Fruit fly (Drosophila melanogaster) whole organism, prepupa: ENCODE data around the gene Cisd2.

Experiments used
- Blimp-1 ChIP-seq: fragments of 200-800 bp; sonication (Bioruptor generic); optimal IDR thresholded peaks from 3 replicates; lab custom pipeline; 2017; ENCODE audit warnings: missing biosample characterization, missing genetic modification characterization, mild to moderate bottlenecking, moderate library complexity, missing genetic modification reagents
- CG10669 ChIP-seq: fragments of 200-800 bp; sonication (Bioruptor generic); optimal IDR thresholded peaks from 3 replicates; lab custom pipeline; 2018; ENCODE audit warnings: missing biosample characterization, mild to moderate bottlenecking, missing genetic modification characterization, moderate library complexity
- CG11762 ChIP-seq: fragments of 200-800 bp; sonication (Bioruptor generic); optimal IDR thresholded peaks from 3 replicates; lab custom pipeline; 2016; ENCODE audit warnings: missing biosample characterization, missing genetic modification characterization; ENCODE audit not compliant: insufficient read depth
- CG15336 ChIP-seq: fragments of 200-800 bp; sonication (Bioruptor generic); IDR thresholded peaks from 2 replicates; pipeline ENCODE4 v1.3.6; 2022; ENCODE audit warnings: missing biosample characterization, missing genetic modification characterization
- CG1621 ChIP-seq: fragments of 200-800 bp; sonication (Bioruptor generic); optimal IDR thresholded peaks from 3 replicates; lab custom pipeline; 2018; ENCODE audit warnings: missing biosample characterization, mild to moderate bottlenecking, missing genetic modification characterization
- CG16779 ChIP-seq: fragments of 200-800 bp; sonication (Bioruptor generic); optimal IDR thresholded peaks from 3 replicates; lab custom pipeline; 2017; ENCODE audit warnings: missing biosample characterization, mild to moderate bottlenecking, missing genetic modification characterization
- CG32006 ChIP-seq: fragments of 200-800 bp; sonication (Bioruptor generic); optimal IDR thresholded peaks from 3 replicates; lab custom pipeline; 2017; ENCODE audit warnings: missing biosample characterization, mild to moderate bottlenecking, missing genetic modification characterization
- CG6163 ChIP-seq: fragments of 200-800 bp; sonication (Bioruptor generic); IDR thresholded peaks from 3 replicates; pipeline ENCODE4 v1.3.6; 2022; ENCODE audit warnings: missing biosample characterization, missing genetic modification characterization
- CG6276 ChIP-seq: fragments of 200-800 bp; sonication (Bioruptor generic); optimal IDR thresholded peaks from 2 replicates; lab custom pipeline; 2017; ENCODE audit warnings: missing biosample characterization, mild to moderate bottlenecking, missing genetic modification characterization
- CG6808 ChIP-seq: fragments of 200-800 bp; sonication (Bioruptor generic); optimal IDR thresholded peaks from 3 replicates; lab custom pipeline; 2017; ENCODE audit warnings: missing biosample characterization, missing genetic modification characterization, mild to moderate bottlenecking, moderate library complexity, missing genetic modification reagents
- CG8119 ChIP-seq: fragments of 200-800 bp; sonication (Bioruptor generic); IDR thresholded peaks from 3 replicates; pipeline ENCODE4 v1.3.6; 2022; ENCODE audit warnings: missing biosample characterization, missing genetic modification characterization
- CG8319 ChIP-seq: fragments of 200-800 bp; sonication (Bioruptor generic); optimal IDR thresholded peaks from 3 replicates; lab custom pipeline; 2016; ENCODE audit warnings: missing biosample characterization, missing genetic modification characterization
- Eip78C ChIP-seq: fragments of 200-800 bp; sonication (Bioruptor generic); peaks from one replicate; lab custom pipeline; 2016; ENCODE audit warnings: missing biosample characterization, missing genetic modification characterization
- Hr39 ChIP-seq: fragments of 200-800 bp; sonication (Bioruptor generic); optimal IDR thresholded peaks from 2 replicates; lab custom pipeline; 2016; ENCODE audit warnings: missing biosample characterization, missing genetic modification characterization
- Hr4 ChIP-seq: fragments of 200-800 bp; sonication (Bioruptor generic); optimal IDR thresholded peaks from 3 replicates; lab custom pipeline; 2016; ENCODE audit warnings: missing biosample characterization, missing genetic modification characterization
- Met ChIP-seq: fragments of 200-800 bp; sonication (Bioruptor generic); optimal IDR thresholded peaks from 3 replicates; lab custom pipeline; 2016; ENCODE audit warnings: missing biosample characterization, missing genetic modification characterization
- acj6 ChIP-seq: fragments of 200-800 bp; sonication (Bioruptor generic); optimal IDR thresholded peaks from 3 replicates; lab custom pipeline; 2016; ENCODE audit warnings: missing biosample characterization, missing genetic modification characterization
- eg ChIP-seq: fragments of 200-800 bp; sonication (Bioruptor generic); IDR thresholded peaks from 3 replicates; pipeline ENCODE4 v1.3.6; 2022; ENCODE audit warnings: missing biosample characterization, missing genetic modification characterization
- fkh ChIP-seq: fragments of 200-800 bp; sonication (Bioruptor generic); optimal IDR thresholded peaks from 3 replicates; lab custom pipeline; 2017; ENCODE audit warnings: missing biosample characterization, mild to moderate bottlenecking, missing genetic modification characterization, moderate library complexity
- ss ChIP-seq, 2 experiments: fragments of 200-800 bp; sonication (Bioruptor generic); optimal IDR thresholded peaks; 2 replicates in 1 of 2; 3 replicates in 1 of 2; lab custom pipeline; 2017 to 2018; ENCODE audit warnings: mild to moderate bottlenecking in 2 of 2, missing biosample characterization in 2 of 2, missing genetic modification characterization in 2 of 2, moderate library complexity in 1 of 2
- svp ChIP-seq: fragments of 200-800 bp; sonication (Bioruptor generic); peaks from one replicate; lab custom pipeline; 2016; ENCODE audit warnings: missing biosample characterization, missing genetic modification characterization
- topi ChIP-seq: fragments of 200-800 bp; sonication (Bioruptor generic); optimal IDR thresholded peaks from 3 replicates; lab custom pipeline; 2016; ENCODE audit warnings: missing biosample characterization, missing genetic modification characterization
- vri ChIP-seq: fragments of 200-800 bp; sonication (Bioruptor generic); optimal IDR thresholded peaks from 3 replicates; lab custom pipeline; 2016; ENCODE audit warnings: missing biosample characterization, mild to moderate bottlenecking, missing genetic modification characterization

Cisd2 gene

DNA sequence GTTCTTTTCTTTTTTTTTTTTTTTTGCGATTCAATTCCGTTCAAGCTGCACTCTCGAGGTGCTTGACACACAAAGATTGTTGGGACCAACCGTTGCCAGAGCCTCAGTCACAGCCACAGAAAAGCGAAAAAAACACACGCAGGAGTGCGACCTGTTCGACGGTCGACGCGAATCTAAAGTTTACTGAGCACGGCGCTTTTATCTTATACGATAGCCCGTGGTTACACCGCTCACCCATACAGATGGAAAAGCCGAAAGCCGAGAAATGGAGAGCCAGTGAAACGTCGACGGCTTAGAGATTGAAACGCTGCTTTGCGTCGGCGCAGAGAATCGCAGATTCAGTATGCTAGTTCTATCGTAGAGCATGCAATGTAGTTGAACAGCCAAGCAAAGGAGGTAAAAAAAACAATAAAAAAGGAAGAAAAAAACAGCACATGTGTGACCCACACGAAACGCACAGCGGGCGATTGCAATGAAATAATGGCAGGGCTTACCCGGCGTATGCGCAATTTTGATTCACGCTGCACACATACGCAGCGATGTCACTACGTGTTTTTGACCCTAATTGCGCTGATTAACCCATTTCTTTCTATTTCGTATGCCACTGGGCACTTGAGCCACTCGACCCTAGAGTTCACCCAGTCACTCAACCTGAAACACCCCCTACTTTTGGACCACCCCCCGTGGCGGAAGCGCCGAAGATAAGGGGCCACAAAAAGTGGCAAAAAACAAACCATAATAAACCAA lies 27.2 kb upstream of the Cisd2 start, which contains the start of gene SP1029:
Gene SP1029 (minus strand): TSS at position 180 of the 747 bp plus-strand sequence.
- no peak for TF ChIP-seq CG8319 (GFP tag; lab: Kevin White, UChicago)
- TF ChIP-seq ss (GFP tag; optimal IDR thresholded peaks at IDR 0.05; lab: Kevin White, UChicago), result peak; percentile 17 to 48
- peak; percentile 27 for TF ChIP-seq Eip78C (GFP tag; lab: Kevin White, UChicago)
- TF ChIP-seq Hr4 (GFP tag; lab: Kevin White, UChicago), result no peak
- TF ChIP-seq CG16779 (tag; lab: Kevin White, UChicago), result no peak
- TF ChIP-seq CG15336 (GFP tag; lab: Robert Waterston, UW), result peak; percentile 44; the same call in 1 of the 2 replicates
- peak; percentile 35; the same call in 2 of the 3 replicates for TF ChIP-seq CG6163 (GFP tag; lab: Robert Waterston, UW)
- peak; percentile 26 for TF ChIP-seq CG6276 (GFP tag; lab: Kevin White, UChicago)
- peak; percentile 15; the same call in 1 of the 3 replicates for TF ChIP-seq CG8119 (GFP tag; lab: Robert Waterston, UW)
- TF ChIP-seq eg, result peak; percentile 60; the same call in 2 of the 3 replicates
- peak; percentile 37 for TF ChIP-seq CG6808

- TF ChIP-seq CG10669, result no peak
- peak; percentile 9 for TF ChIP-seq svp (GFP tag; lab: Kevin White, UChicago)
Measured at dm6 chr3R:29244727-29245126, 21.5 kb upstream of the Cisd2 start, which contains the start of gene CG31445. Gene CG31445, minus strand, starts transcription at chr3R:29244827.

dm6 chr3R:29238623-29239022 lies 15.4 kb upstream of the Cisd2 start, which contains the start of gene CG11951:
Gene CG11951, minus strand, starts transcription at chr3R:29238723.
- TF ChIP-seq svp (GFP tag; lab: Kevin White, UChicago), result peak; percentile 67
- no peak for TF ChIP-seq CG6163 (GFP tag; lab: Robert Waterston, UW)
- TF ChIP-seq, all 60 proteins: peak for 1

dm6 chr3R:29230552-29231102 lies 7.4 kb upstream of the Cisd2 start:
- no peak for TF ChIP-seq CG11762
- TF ChIP-seq vri (GFP tag; lab: Kevin White, UChicago), result peak; percentile 77

DNA sequence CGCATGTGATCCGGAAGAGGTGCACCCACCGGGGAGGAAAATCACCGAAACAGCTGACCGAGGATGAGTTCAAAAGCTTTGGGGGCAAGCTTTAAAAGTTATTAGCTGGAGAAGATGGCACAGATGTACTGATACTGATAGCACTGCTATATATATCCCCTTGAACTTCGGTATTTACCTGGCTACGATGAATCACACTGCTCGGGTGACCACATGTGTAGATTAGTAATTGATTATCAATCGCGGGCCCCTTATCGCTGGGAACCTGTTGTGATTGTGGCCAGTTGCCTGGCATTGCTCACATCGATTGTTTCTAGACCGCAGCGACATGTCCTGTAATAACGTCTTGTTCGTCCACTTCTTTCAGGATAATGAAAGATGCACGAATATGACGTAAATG lies 6.7 kb upstream of the Cisd2 start:
- no peak for TF ChIP-seq topi (GFP tag; lab: Kevin White, UChicago)
- TF ChIP-seq vri (GFP tag; lab: Kevin White, UChicago), result peak; percentile 20
- TF ChIP-seq, all 60 proteins: peak for 1

dm6 chr3R:29228745-29229448 lies 5.7 kb upstream of the Cisd2 start, which contains the start of gene Usp1:
Gene Usp1, plus strand, starts transcription at chr3R:29229161.
- TF ChIP-seq Blimp-1 (GFP tag; lab: Kevin White, UChicago) (peak; percentile 73), CG6163 (GFP tag; lab: Robert Waterston, UW) (no peak), ss (GFP tag; optimal IDR thresholded peaks at IDR 0.05; lab: Kevin White, UChicago) (no peak), Met (no peak), fkh (GFP tag; lab: Kevin White, UChicago) (peak; percentile 26)

DNA sequence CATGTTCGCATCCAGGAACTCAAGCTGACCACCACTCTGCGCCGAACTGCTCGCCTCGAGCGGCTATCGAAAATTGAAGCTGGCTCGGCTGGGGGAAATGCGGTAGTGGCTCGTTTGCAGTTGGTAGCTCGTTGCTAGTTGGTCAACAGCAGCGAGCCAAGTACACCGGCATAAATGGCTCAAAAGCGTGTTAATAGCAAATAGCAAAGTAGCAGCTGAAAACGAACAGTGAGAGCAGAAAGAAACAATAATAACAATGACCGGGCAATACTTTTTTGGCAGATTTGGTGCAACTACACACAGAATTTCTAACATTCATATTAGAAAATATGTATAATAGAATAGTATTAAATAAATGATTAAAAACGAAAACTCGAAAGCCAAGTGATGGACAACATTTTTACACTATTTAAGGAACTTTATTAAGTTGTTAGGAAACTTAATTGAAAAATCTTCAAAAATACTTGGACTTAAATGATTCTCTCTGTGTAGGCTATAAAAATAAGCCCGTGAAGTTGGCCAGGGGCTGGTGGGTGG lies 4.5 kb upstream of the Cisd2 start, which contains the start of gene CG14507:
Gene CG14507 (minus strand): TSS at position 51 of the 537 bp plus-strand sequence.
- TF ChIP-seq CG32006 (no peak), CG8119 (GFP tag; lab: Robert Waterston, UW) (peak; percentile 69), acj6 (no peak), eg (peak; percentile 25; the same call in 1 of the 3 replicates), CG15336 (GFP tag; lab: Robert Waterston, UW) (peak; percentile 74), Hr39 (GFP tag; lab: Kevin White, UChicago) (no peak), CG1621 (no peak)
